Worm (Caenorhabditis elegans) whole organism, late embryonic: ENCODE measurements around the gene F44G4.7.

Experiments
- F13H6.1 ChIP-seq: sonication (generic microtip); optimal IDR thresholded peaks from 2 replicates; lab custom pipeline; 2016; ENCODE audit warnings: missing genetic modification characterization, missing compliant biosample characterization
- ama-1 ChIP-seq: fragments of 150-350 bp; optimal IDR thresholded peaks from 2 replicates; lab custom pipeline; 2014
- ceh-2 ChIP-seq: sonication (generic microtip); optimal IDR thresholded peaks from 2 replicates; lab custom pipeline; 2016; ENCODE audit warnings: missing genotype, missing genetic modification characterization, missing compliant biosample characterization
- ceh-34 ChIP-seq: sonication (generic microtip); optimal IDR thresholded peaks from 2 replicates; lab custom pipeline; 2016; ENCODE audit warnings: mild to moderate bottlenecking, missing genetic modification characterization, missing compliant biosample characterization
- ceh-9 ChIP-seq: sonication (generic microtip); optimal IDR thresholded peaks from 2 replicates; lab custom pipeline; 2016; ENCODE audit warnings: mild to moderate bottlenecking, missing genetic modification characterization, inconsistent platforms, missing compliant biosample characterization
- fkh-10 ChIP-seq: fragments of 150-350 bp; optimal IDR thresholded peaks from 2 replicates; lab custom pipeline; 2014; ENCODE audit warnings: missing biosample characterization, missing genetic modification reagents, missing genetic modification characterization
- hlh-30 ChIP-seq: sonication (generic microtip); optimal IDR thresholded peaks from 2 replicates; lab custom pipeline; 2017; ENCODE audit warnings: antibody characterized with exemption, missing genetic modification characterization, missing compliant biosample characterization; ENCODE audit not compliant: insufficient read depth
- hlh-6 ChIP-seq: sonication (generic microtip); optimal IDR thresholded peaks from 2 replicates; lab custom pipeline; 2016; ENCODE audit warnings: missing genotype, missing genetic modification characterization, missing compliant biosample characterization
- nfya-1 ChIP-seq: sonication (generic microtip); optimal IDR thresholded peaks from 2 replicates; lab custom pipeline; 2017; ENCODE audit warnings: missing genetic modification characterization, mild to moderate bottlenecking, missing compliant biosample characterization, antibody characterized with exemption, moderate library complexity
- npax-4 ChIP-seq: sonication (generic microtip); optimal IDR thresholded peaks from 2 replicates; lab custom pipeline; 2016; ENCODE audit warnings: missing genetic modification characterization, missing compliant biosample characterization
- pqm-1 ChIP-seq: sonication (generic microtip); optimal IDR thresholded peaks from 2 replicates; lab custom pipeline; 2016; ENCODE audit warnings: missing genetic modification characterization, missing compliant biosample characterization
- pros-1 ChIP-seq: fragments of 150-350 bp; optimal IDR thresholded peaks from 2 replicates; lab custom pipeline; 2014; ENCODE audit warnings: missing biosample characterization, missing genetic modification reagents, missing genetic modification characterization
- tbx-7 ChIP-seq: sonication (generic microtip); optimal IDR thresholded peaks from 2 replicates; lab custom pipeline; 2016; ENCODE audit warnings: missing genotype, missing genetic modification characterization, missing compliant biosample characterization

ce11 chrII:8959081-8959480 lies 45.9 kb downstream of the F44G4.7 start:
- TF ChIP-seq tbx-7 (tag; lab: Kevin White, UChicago): no peak
- no peak for TF ChIP-seq pros-1 (tag; lab: Kevin White, UChicago)
- TF ChIP-seq ceh-2 (tag; lab: Kevin White, UChicago): no peak
- no peak for TF ChIP-seq ama-1 (lab: Kevin White, UChicago)
- no peak for TF ChIP-seq hlh-30 (tag; lab: Kevin White, UChicago)
- TF ChIP-seq nfya-1 (tag; lab: Kevin White, UChicago): no peak
- no peak for TF ChIP-seq ceh-9 (tag; lab: Kevin White, UChicago)
- TF ChIP-seq hlh-6 (tag; lab: Kevin White, UChicago): no peak
- TF ChIP-seq pqm-1 (tag; lab: Kevin White, UChicago): no peak
- TF ChIP-seq fkh-10 (GFP tag; lab: Kevin White, UChicago): no peak
- no peak for TF ChIP-seq npax-4
- TF ChIP-seq F13H6.1 (tag; lab: Kevin White, UChicago): no peak
- no peak for TF ChIP-seq ceh-34 (tag; lab: Kevin White, UChicago)
